Worm (Caenorhabditis elegans): ENCODE measurements around the gene Y38E10A.28.

The Y38E10A.28 gene

ce11 chrII:12625673-12626072, 3.8 kb upstream of the Y38E10A.28 start:
- TF ChIP-seq unc-62 (GFP tag; optimal IDR thresholded peaks at IDR 0.05) = no peak

ce11 chrII:12626120-12626624, 3.3 kb upstream of the Y38E10A.28 start:
- TF ChIP-seq unc-62 (GFP tag; optimal IDR thresholded peaks at IDR 0.05) = no peak

ce11 chrII:12626887-12627286, 2.6 kb upstream of the Y38E10A.28 start, which contains the start of gene nspe-7:
TSS of gene nspe-7 (plus strand) at chrII:12627187.
- TF ChIP-seq unc-62 (GFP tag; optimal IDR thresholded peaks at IDR 0.05) = no peak

ce11 chrII:12628566-12628965, 921 bp upstream of the Y38E10A.28 start, which contains the start of gene nspe-5:
TSS of gene nspe-5 (plus strand) at chrII:12628866.
- no peak for TF ChIP-seq unc-62 (GFP tag; optimal IDR thresholded peaks at IDR 0.05)

- no peak for TF ChIP-seq unc-62 (GFP tag; optimal IDR thresholded peaks at IDR 0.05)
These were observed 1.4 kb downstream of the Y38E10A.28 start, which contains the start of gene Y38E10A.34 for ce11 chrII:12630888-12631287. TSS of gene Y38E10A.34 (plus strand) at chrII:12631188.

- no peak for TF ChIP-seq unc-62 (GFP tag; optimal IDR thresholded peaks at IDR 0.05)
These were observed 5.3 kb downstream of the Y38E10A.28 start, which contains the start of gene Y38E10A.17 for ce11 chrII:12634749-12635318. TSS of gene Y38E10A.17 (minus strand) at chrII:12634799.

- no peak for TF ChIP-seq unc-62 (GFP tag; optimal IDR thresholded peaks at IDR 0.05)
These were observed 7.1 kb downstream of the Y38E10A.28 start, which contains the start of gene nhr-234 for ce11 chrII:12636602-12637001. TSS of gene nhr-234 (plus strand) at chrII:12636678.

- TF ChIP-seq unc-62 (GFP tag; optimal IDR thresholded peaks at IDR 0.05) = no peak
These were observed 10.9 kb downstream of the Y38E10A.28 start, which contains the start of gene nhr-235 for ce11 chrII:12640370-12640769. TSS of gene nhr-235 (plus strand) at chrII:12640670.

ce11 chrII:12654447-12654846, 25.0 kb downstream of the Y38E10A.28 start, which contains the start of gene rgs-4:
TSS of gene rgs-4 (plus strand) at chrII:12654747.
- no peak for TF ChIP-seq unc-62 (GFP tag; optimal IDR thresholded peaks at IDR 0.05)

- no peak for TF ChIP-seq unc-62 (GFP tag; optimal IDR thresholded peaks at IDR 0.05)
These were observed 26.3 kb downstream of the Y38E10A.28 start for ce11 chrII:12655816-12656215.

ce11 chrII:12657620-12658019, 28.1 kb downstream of the Y38E10A.28 start:
- no peak for TF ChIP-seq unc-62 (GFP tag; optimal IDR thresholded peaks at IDR 0.05)

ce11 chrII:12658409-12658808, 28.9 kb downstream of the Y38E10A.28 start:
- no peak for TF ChIP-seq unc-62 (GFP tag; optimal IDR thresholded peaks at IDR 0.05)

- TF ChIP-seq unc-62 (GFP tag; optimal IDR thresholded peaks at IDR 0.05) = no peak
These were observed 30.3 kb downstream of the Y38E10A.28 start for ce11 chrII:12659676-12660371.

- TF ChIP-seq unc-62 (GFP tag; optimal IDR thresholded peaks at IDR 0.05) = no peak
These were observed 32.4 kb downstream of the Y38E10A.28 start for ce11 chrII:12661930-12662329.

- TF ChIP-seq unc-62 (GFP tag; optimal IDR thresholded peaks at IDR 0.05) = no peak
These were observed 35.5 kb downstream of the Y38E10A.28 start for ce11 chrII:12665019-12665418.

ce11 chrII:12666042-12666441, 36.6 kb downstream of the Y38E10A.28 start:
- no peak for TF ChIP-seq unc-62 (GFP tag; optimal IDR thresholded peaks at IDR 0.05)

ce11 chrII:12668148-12668547, 38.7 kb downstream of the Y38E10A.28 start:
- no peak for TF ChIP-seq unc-62 (GFP tag; optimal IDR thresholded peaks at IDR 0.05)

Data from whole organism, dauer.